Worm (Caenorhabditis elegans) whole organism, L1 larva: ENCODE results near the gene egl-38.
A peak's percentile ranks its signal among the peaks of the same experiment; 100 is the strongest.

Source experiments
- C04F5.9 ChIP-seq: sonication (generic microtip); optimal IDR thresholded peaks from 2 replicates; lab custom pipeline; 2016; ENCODE audit warnings: missing genetic modification characterization, missing compliant biosample characterization
- C34B4.2 ChIP-seq: sonication (generic microtip); optimal IDR thresholded peaks from 2 replicates; lab custom pipeline; 2017; ENCODE audit warnings: mild to moderate bottlenecking, missing genetic modification characterization, missing compliant biosample characterization
- blmp-1 ChIP-seq: fragments of 150-350 bp; optimal IDR thresholded peaks from 2 replicates; lab custom pipeline; 2014; ENCODE audit warnings: missing biosample characterization, missing genetic modification characterization
- ceh-63 ChIP-seq: fragments of 200-800 bp; sonication (Bioruptor generic); optimal IDR thresholded peaks from 2 replicates; lab custom pipeline; 2018; ENCODE audit warnings: mild to moderate bottlenecking, missing genetic modification characterization, missing compliant biosample characterization
- ces-1 ChIP-seq: fragments of 150-350 bp; optimal IDR thresholded peaks from 2 replicates; lab custom pipeline; 2014; ENCODE audit warnings: missing biosample characterization, missing genetic modification reagents, missing genetic modification characterization
- dpl-1 ChIP-seq, 3 experiments: fragments of 150-350 bp in 2 of 3; sonication (generic microtip) in 1 of 3; optimal IDR thresholded peaks; 2 replicates each; lab custom pipeline; 2014 to 2017; ENCODE audit warnings: missing biosample characterization in 3 of 3, missing genetic modification characterization in 3 of 3, missing genetic modification reagents in 3 of 3
- efl-3 ChIP-seq: fragments of 200-800 bp; sonication (Bioruptor generic); optimal IDR thresholded peaks from 2 replicates; lab custom pipeline; 2018; ENCODE audit warnings: mild to moderate bottlenecking, missing genetic modification characterization, missing compliant biosample characterization
- egl-27 ChIP-seq, 2 experiments: fragments of 150-350 bp in 1 of 2; sonication (generic microtip); optimal IDR thresholded peaks; 3 replicates each; lab custom pipeline; 2017 to 2018; ENCODE audit warnings: missing biosample characterization in 2 of 2, missing genetic modification characterization in 2 of 2, missing genetic modification reagents in 2 of 2
- elt-2 ChIP-seq: sonication (generic microtip); optimal IDR thresholded peaks from 2 replicates; lab custom pipeline; 2016; ENCODE audit warnings: missing genetic modification characterization, mild to moderate bottlenecking, inconsistent platforms, missing compliant biosample characterization, missing genetic modification reagents
- ets-5 ChIP-seq: fragments of 200-800 bp; sonication (Bioruptor generic); IDR thresholded peaks from 2 replicates; pipeline ENCODE4 v1.3.6; 2022; ENCODE audit warnings: missing genetic modification characterization, missing compliant biosample characterization
- fkh-10 ChIP-seq: sonication (generic microtip); optimal IDR thresholded peaks from 2 replicates; lab custom pipeline; 2017; ENCODE audit warnings: missing biosample characterization, missing genetic modification reagents, missing genetic modification characterization
- grh-1 ChIP-seq: fragments of 200-800 bp; sonication (Bioruptor generic); IDR thresholded peaks from 2 replicates; pipeline ENCODE4 v1.3.6; 2022; ENCODE audit warnings: missing genetic modification reagents, missing genetic modification characterization, missing compliant biosample characterization
- hlh-17 ChIP-seq: fragments of 200-800 bp; sonication (Bioruptor generic); optimal IDR thresholded peaks from 2 replicates; lab custom pipeline; 2018; ENCODE audit warnings: missing genetic modification characterization, mild to moderate bottlenecking, missing compliant biosample characterization, moderate library complexity, borderline replicate concordance
- hpl-2 ChIP-seq: fragments of 150-350 bp; optimal IDR thresholded peaks from 2 replicates; lab custom pipeline; 2014; ENCODE audit warnings: missing biosample characterization, missing genetic modification reagents, missing genetic modification characterization
- isw-1 ChIP-seq: fragments of 200-800 bp; sonication (Bioruptor generic); IDR thresholded peaks from 2 replicates; pipeline ENCODE4 v1.3.6; 2022; ENCODE audit warnings: missing genetic modification characterization, missing compliant biosample characterization
- lin-14 ChIP-seq: fragments of 200-800 bp; sonication (Bioruptor generic); optimal IDR thresholded peaks from 2 replicates; lab custom pipeline; 2018; ENCODE audit warnings: mild to moderate bottlenecking, missing genetic modification characterization, moderate library complexity, missing compliant biosample characterization
- lin-15B ChIP-seq: fragments of 150-350 bp; sonication (generic microtip); optimal IDR thresholded peaks from 3 replicates; lab custom pipeline; 2014; ENCODE audit warnings: missing biosample characterization, missing genetic modification characterization
- lin-35 ChIP-seq, 2 experiments: fragments of 150-350 bp; optimal IDR thresholded peaks; 2 replicates each; lab custom pipeline; 2014; ENCODE audit warnings: missing biosample characterization in 2 of 2, missing genetic modification characterization in 2 of 2, missing genetic modification reagents in 2 of 2
- lin-39 ChIP-seq: fragments of 150-350 bp; optimal IDR thresholded peaks from 2 replicates; lab custom pipeline; 2014; ENCODE audit warnings: missing biosample characterization, missing genetic modification reagents, missing genetic modification characterization
- lsy-2 ChIP-seq, 2 experiments: fragments of 150-350 bp; optimal IDR thresholded peaks; 2 replicates each; lab custom pipeline; 2014; ENCODE audit warnings: missing biosample characterization in 2 of 2, missing genetic modification characterization in 2 of 2
- mep-1 ChIP-seq: fragments of 150-350 bp; optimal IDR thresholded peaks from 2 replicates; lab custom pipeline; 2014; ENCODE audit warnings: missing biosample characterization, missing genetic modification characterization
- nhr-12 ChIP-seq: sonication (generic microtip); optimal IDR thresholded peaks from 2 replicates; lab custom pipeline; 2017; ENCODE audit warnings: missing biosample characterization, missing genetic modification characterization
- nhr-76 ChIP-seq: sonication (generic microtip); optimal IDR thresholded peaks from 2 replicates; lab custom pipeline; 2017; ENCODE audit warnings: missing biosample characterization, missing genetic modification characterization
- nhr-90 ChIP-seq: sonication (generic microtip); optimal IDR thresholded peaks from 2 replicates; lab custom pipeline; 2016; ENCODE audit warnings: mild to moderate bottlenecking, missing genetic modification characterization, missing compliant biosample characterization; ENCODE audit not compliant: poor library complexity
- pag-3 ChIP-seq: sonication (generic microtip); optimal IDR thresholded peaks from 2 replicates; lab custom pipeline; 2017; ENCODE audit warnings: missing genetic modification characterization, mild to moderate bottlenecking, missing compliant biosample characterization, antibody characterized with exemption, borderline replicate concordance; ENCODE audit not compliant: insufficient read depth
- pax-3 ChIP-seq: fragments of 200-800 bp; sonication (Bioruptor generic); optimal IDR thresholded peaks from 2 replicates; lab custom pipeline; 2018; ENCODE audit warnings: mild to moderate bottlenecking, missing genetic modification characterization, moderate library complexity, missing compliant biosample characterization
- pqm-1 ChIP-seq: sonication (generic microtip); optimal IDR thresholded peaks from 3 replicates; lab custom pipeline; 2017; ENCODE audit warnings: missing biosample characterization, missing genetic modification characterization
- rnt-1 ChIP-seq: sonication (generic microtip); optimal IDR thresholded peaks from 2 replicates; lab custom pipeline; 2016; ENCODE audit warnings: mild to moderate bottlenecking, missing genetic modification characterization, moderate library complexity, missing compliant biosample characterization
- snpc-4 ChIP-seq: fragments of 150-350 bp; optimal IDR thresholded peaks from 2 replicates; lab custom pipeline; 2014; ENCODE audit warnings: missing biosample characterization, missing genetic modification characterization
- sox-4 ChIP-seq: sonication (generic microtip); optimal IDR thresholded peaks from 2 replicates; lab custom pipeline; 2016; ENCODE audit warnings: missing genetic modification characterization, missing compliant biosample characterization
- sup-37 ChIP-seq: fragments of 200-800 bp; sonication (Bioruptor generic); optimal IDR thresholded peaks from 2 replicates; lab custom pipeline; 2018; ENCODE audit warnings: mild to moderate bottlenecking, missing genetic modification characterization, missing compliant biosample characterization
- tbx-2 ChIP-seq: sonication (generic microtip); optimal IDR thresholded peaks from 2 replicates; lab custom pipeline; 2016; ENCODE audit warnings: missing genetic modification characterization, missing compliant biosample characterization
- unc-62 ChIP-seq: fragments of 150-350 bp; optimal IDR thresholded peaks from 2 replicates; lab custom pipeline; 2014; ENCODE audit warnings: missing biosample characterization, missing genetic modification reagents, missing genetic modification characterization
- xbp-1 ChIP-seq: sonication (generic microtip); optimal IDR thresholded peaks from 2 replicates; lab custom pipeline; 2016; ENCODE audit warnings: missing genetic modification characterization, missing compliant biosample characterization
- zag-1 ChIP-seq: fragments of 150-350 bp; optimal IDR thresholded peaks from 2 replicates; lab custom pipeline; 2014; ENCODE audit warnings: missing biosample characterization, missing genetic modification characterization
- ztf-11 ChIP-seq, 2 experiments: sonication (generic microtip); optimal IDR thresholded peaks; 2 replicates each; lab custom pipeline; 2016 to 2017; ENCODE audit warnings: missing genetic modification characterization in 2 of 2, missing biosample characterization in 1 of 2, missing compliant biosample characterization in 1 of 2

egl-38 gene

DNA sequence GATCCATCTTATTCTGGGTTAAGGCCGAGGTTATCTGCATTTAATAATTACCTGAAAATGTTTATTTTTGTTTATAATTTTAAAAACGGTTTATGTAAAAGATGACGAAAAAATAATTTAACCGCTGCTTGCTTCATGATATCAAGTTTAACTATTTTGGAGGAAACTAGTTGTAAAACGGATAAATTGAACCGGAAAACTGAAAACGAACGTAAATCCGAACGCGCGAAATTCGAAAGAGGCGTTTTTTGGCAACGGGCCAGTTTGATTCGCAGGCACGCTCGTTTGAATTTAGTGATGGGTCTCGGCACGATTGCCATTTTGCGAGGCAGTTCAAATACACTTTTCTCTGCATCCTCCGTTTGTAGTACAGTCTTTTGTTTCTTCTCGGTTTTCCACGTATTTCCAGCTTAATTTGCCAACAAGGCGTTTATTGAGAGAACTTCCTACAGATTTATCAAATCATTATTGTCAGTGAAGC lies 18.6 kb upstream of the egl-38 start, which contains the start of the genes gtbp-1 and K08F4.3 (continued):
- TF ChIP-seq hpl-2 (GFP tag; lab: Kevin White, UChicago) (no peak), grh-1 (GFP tag; lab: Robert Waterston, UW) (peak; percentile 38; the same call in 1 of the 2 replicates), dpl-1 (GFP tag; optimal IDR thresholded peaks at IDR 0.05; lab: Kevin White, UChicago) (peak; percentile 92 to 94 (median 92)), ceh-63 (GFP tag; lab: Kevin White, UChicago) (no peak), lin-15B (peak; percentile 85)
- TF ChIP-seq, all 84 proteins: peak for 38

DNA sequence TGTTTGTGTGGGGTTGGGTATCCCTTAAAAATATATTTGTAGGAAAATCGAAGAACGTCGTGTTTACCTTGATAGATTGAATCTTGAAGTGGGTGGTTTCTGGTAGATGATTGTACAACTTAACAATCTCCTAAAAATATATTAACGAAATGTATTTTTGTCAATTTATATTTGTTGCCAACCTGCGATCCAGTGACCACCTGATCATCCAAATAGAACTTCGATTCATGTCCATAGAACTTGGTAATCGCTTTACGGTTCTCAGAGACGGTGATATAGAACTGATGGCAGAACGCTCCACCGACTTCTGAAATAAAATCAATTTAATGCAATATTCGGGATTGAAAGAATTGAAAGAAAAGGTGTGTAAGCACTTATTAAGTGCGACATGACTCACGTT lies 18.1 kb upstream of the egl-38 start:
- no peak for TF ChIP-seq pag-3 (tag; lab: Kevin White, UChicago)
- TF ChIP-seq nhr-12 (tag; lab: Kevin White, UChicago), result no peak
- no peak for TF ChIP-seq pax-3 (tag; lab: Kevin White, UChicago)
- TF ChIP-seq ets-5, result no peak
- TF ChIP-seq nhr-76 (tag; lab: Kevin White, UChicago), result no peak
- no peak for TF ChIP-seq ces-1 (GFP tag; lab: Kevin White, UChicago)
- no peak for TF ChIP-seq lin-14 (GFP tag; lab: Kevin White, UChicago)
- no peak for TF ChIP-seq hpl-2 (GFP tag; lab: Kevin White, UChicago)
- TF ChIP-seq rnt-1 (tag; lab: Kevin White, UChicago), result no peak
- no peak for TF ChIP-seq lsy-2 (tag; optimal IDR thresholded peaks at IDR 0.05; lab: Kevin White, UChicago)
- no peak for TF ChIP-seq pqm-1
- TF ChIP-seq efl-3 (GFP tag; lab: Kevin White, UChicago), result no peak
- no peak for TF ChIP-seq isw-1 (GFP tag; lab: Robert Waterston, UW)
- TF ChIP-seq snpc-4 (tag; lab: Kevin White, UChicago), result no peak
- no peak for TF ChIP-seq ceh-63 (GFP tag; lab: Kevin White, UChicago)
- TF ChIP-seq egl-27 (tag; optimal IDR thresholded peaks at IDR 0.05; lab: Kevin White, UChicago), result no peak
- TF ChIP-seq hlh-17 (GFP tag; lab: Kevin White, UChicago), result no peak
- no peak for TF ChIP-seq ztf-11 (tag; optimal IDR thresholded peaks at IDR 0.05; lab: Kevin White, UChicago)
- TF ChIP-seq fkh-10, result no peak

DNA sequence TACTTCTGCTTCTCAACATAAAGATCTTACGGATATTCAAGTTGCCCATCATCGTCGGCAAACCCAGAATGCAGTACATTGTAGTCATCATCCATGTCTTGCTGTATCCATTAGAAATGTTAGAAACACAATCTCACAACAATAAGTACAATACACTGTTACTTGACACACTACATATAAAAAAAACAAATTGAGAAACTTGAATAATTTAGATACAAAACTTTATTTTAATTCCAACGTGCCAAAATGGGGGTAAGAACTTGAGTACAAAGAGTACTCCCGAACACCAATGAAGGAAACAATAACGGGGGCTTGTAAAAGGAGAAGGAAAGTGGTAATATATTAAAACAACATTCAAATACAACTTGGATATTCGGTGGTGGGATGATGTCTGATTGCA lies 16.2 kb upstream of the egl-38 start, which contains the start of gene ctf-18:
ctf-18 (minus strand) TSS at position 101 of the 400 bp plus-strand sequence.
- TF ChIP-seq snpc-4 (tag; lab: Kevin White, UChicago), result no peak
- no peak for TF ChIP-seq lin-39
- TF ChIP-seq unc-62 (GFP tag; lab: Kevin White, UChicago), result no peak
- TF ChIP-seq efl-3 (GFP tag; lab: Kevin White, UChicago), result no peak
- TF ChIP-seq ztf-11 (tag; optimal IDR thresholded peaks at IDR 0.05; lab: Kevin White, UChicago), result no peak
- no peak for TF ChIP-seq isw-1 (GFP tag; lab: Robert Waterston, UW)
- TF ChIP-seq zag-1 (tag; lab: Kevin White, UChicago), result no peak
- no peak for TF ChIP-seq nhr-12 (tag; lab: Kevin White, UChicago)
- TF ChIP-seq elt-2 (tag; lab: Kevin White, UChicago), result no peak
- TF ChIP-seq mep-1 (tag; lab: Kevin White, UChicago), result no peak
- no peak for TF ChIP-seq xbp-1 (tag; lab: Kevin White, UChicago)
- no peak for TF ChIP-seq pax-3 (tag; lab: Kevin White, UChicago)
- TF ChIP-seq lin-35 (GFP tag; optimal IDR thresholded peaks at IDR 0.05; lab: Kevin White, UChicago), result no peak
- no peak for TF ChIP-seq C34B4.2 (tag; lab: Kevin White, UChicago)
- no peak for TF ChIP-seq tbx-2 (tag; lab: Kevin White, UChicago)
- no peak for TF ChIP-seq blmp-1
- no peak for TF ChIP-seq sox-4
- no peak for TF ChIP-seq nhr-90 (tag; lab: Kevin White, UChicago)
- TF ChIP-seq sup-37 (GFP tag; lab: Kevin White, UChicago), result no peak
- no peak for TF ChIP-seq C04F5.9 (tag; lab: Kevin White, UChicago)
